Fruit fly (Drosophila melanogaster) whole organism, embryonic: ENCODE measurements around the gene CG44000.

Source experiments
- B-H2 ChIP-seq: fragments of 200-800 bp; sonication (Bioruptor generic); optimal IDR thresholded peaks from 2 replicates; lab custom pipeline; 2018; ENCODE audit warnings: missing biosample characterization, mild to moderate bottlenecking, missing genetic modification characterization
- CG11695 ChIP-seq: fragments of 200-800 bp; sonication (Bioruptor generic); IDR thresholded peaks from 3 replicates; pipeline ENCODE4 v1.3.6; 2022; ENCODE audit warnings: missing biosample characterization, missing genetic modification characterization
- CG12104 ChIP-seq: fragments of 200-800 bp; sonication (Bioruptor generic); optimal IDR thresholded peaks from 3 replicates; lab custom pipeline; 2016; ENCODE audit warnings: missing biosample characterization, missing genetic modification characterization
- CG15514 ChIP-seq: fragments of 200-800 bp; sonication (Bioruptor generic); optimal IDR thresholded peaks from 3 replicates; lab custom pipeline; 2017; ENCODE audit warnings: missing biosample characterization, missing genetic modification characterization, mild to moderate bottlenecking, moderate library complexity, missing genetic modification reagents
- CG1603 ChIP-seq: fragments of 200-800 bp; sonication (Bioruptor generic); optimal IDR thresholded peaks from 2 replicates; lab custom pipeline; 2019; ENCODE audit warnings: missing biosample characterization, mild to moderate bottlenecking, missing genetic modification characterization, moderate library complexity
- CG16779 ChIP-seq: fragments of 200-800 bp; sonication (Bioruptor generic); IDR thresholded peaks from 2 replicates; pipeline ENCODE4 v1.3.6; 2022; ENCODE audit warnings: missing biosample characterization, missing genetic modification characterization
- CG17568 ChIP-seq: fragments of 200-800 bp; sonication (Bioruptor generic); optimal IDR thresholded peaks from 2 replicates; lab custom pipeline; 2018; ENCODE audit warnings: missing biosample characterization, mild to moderate bottlenecking, missing genetic modification characterization, moderate library complexity
- CG18764 ChIP-seq: fragments of 200-800 bp; sonication (Bioruptor generic); optimal IDR thresholded peaks from 3 replicates; lab custom pipeline; 2016; ENCODE audit warnings: missing biosample characterization, missing genetic modification characterization
- CG2120 ChIP-seq: fragments of 200-800 bp; sonication (Bioruptor generic); optimal IDR thresholded peaks from 3 replicates; lab custom pipeline; 2016; ENCODE audit warnings: missing biosample characterization, missing genetic modification characterization
- CG2129 ChIP-seq: fragments of 200-800 bp; sonication (Bioruptor generic); IDR thresholded peaks from 2 replicates; pipeline ENCODE4 v1.3.6; 2022; ENCODE audit warnings: missing biosample characterization, missing genetic modification characterization; ENCODE audit not compliant: partially characterized antibody
- CG2199 ChIP-seq: fragments of 200-800 bp; sonication (Bioruptor generic); IDR thresholded peaks from 3 replicates; pipeline ENCODE4 v1.3.6; 2022; ENCODE audit warnings: missing biosample characterization, missing genetic modification characterization
- CG3065 ChIP-seq: fragments of 200-800 bp; sonication (Bioruptor generic); optimal IDR thresholded peaks from 2 replicates; lab custom pipeline; 2016; ENCODE audit warnings: missing biosample characterization, missing genetic modification characterization
- CG4328 ChIP-seq: fragments of 200-800 bp; sonication (Bioruptor generic); optimal IDR thresholded peaks from 3 replicates; lab custom pipeline; 2017; ENCODE audit warnings: missing biosample characterization, missing genetic modification reagents, missing genetic modification characterization
- CG4360 ChIP-seq: fragments of 200-800 bp; sonication (Bioruptor generic); IDR thresholded peaks from 2 replicates; pipeline ENCODE4 v1.3.6; 2022; ENCODE audit warnings: missing biosample characterization, missing genetic modification characterization
- CG5953 ChIP-seq: fragments of 200-800 bp; sonication (Bioruptor generic); IDR thresholded peaks from 2 replicates; pipeline ENCODE4 v1.3.6; 2022; ENCODE audit warnings: missing biosample characterization, missing genetic modification characterization
- CG6791 ChIP-seq: fragments of 200-800 bp; sonication (Bioruptor generic); IDR thresholded peaks from 3 replicates; pipeline ENCODE4 v1.3.6; 2022; ENCODE audit warnings: missing biosample characterization, missing genetic modification characterization; ENCODE audit not compliant: partially characterized antibody
- CG9727 ChIP-seq: fragments of 200-800 bp; sonication (Bioruptor generic); optimal IDR thresholded peaks from 3 replicates; lab custom pipeline; 2017; ENCODE audit warnings: missing biosample characterization, mild to moderate bottlenecking, missing genetic modification characterization
- CrebB ChIP-seq: fragments of 200-800 bp; sonication (Bioruptor generic); optimal IDR thresholded peaks from 3 replicates; lab custom pipeline; 2018; ENCODE audit warnings: missing biosample characterization, mild to moderate bottlenecking, missing genetic modification characterization
- D19B ChIP-seq: fragments of 200-800 bp; sonication (Bioruptor generic); optimal IDR thresholded peaks from 2 replicates; lab custom pipeline; 2017; ENCODE audit warnings: missing biosample characterization, mild to moderate bottlenecking, missing genetic modification characterization
- Deaf1 ChIP-seq: fragments of 200-800 bp; optimal IDR thresholded peaks from 3 replicates; lab custom pipeline; 2019; ENCODE audit warnings: missing biosample characterization, mild to moderate bottlenecking, missing genetic modification characterization, moderate library complexity
- Dref ChIP-seq: fragments of 200-800 bp; sonication (Bioruptor generic); IDR thresholded peaks from 2 replicates; pipeline ENCODE4 v1.3.6; 2022; ENCODE audit warnings: missing biosample characterization, missing genetic modification characterization
- Fer2 ChIP-seq: fragments of 200-800 bp; sonication (Bioruptor generic); optimal IDR thresholded peaks from 2 replicates; lab custom pipeline; 2018; ENCODE audit warnings: missing biosample characterization, mild to moderate bottlenecking, missing genetic modification characterization, moderate library complexity
- HHEX ChIP-seq: fragments of 200-800 bp; sonication (Bioruptor generic); optimal IDR thresholded peaks from 3 replicates; lab custom pipeline; 2017; ENCODE audit warnings: missing biosample characterization, mild to moderate bottlenecking, missing genetic modification characterization, missing genetic modification reagents
- HLHmδ ChIP-seq: fragments of 200-800 bp; sonication (Bioruptor generic); optimal IDR thresholded peaks from 2 replicates; lab custom pipeline; 2018; ENCODE audit warnings: missing biosample characterization, mild to moderate bottlenecking, missing genetic modification characterization, moderate library complexity
- Med ChIP-seq: fragments of 200-800 bp; sonication (Bioruptor generic); peaks from one replicate; lab custom pipeline; 2016; ENCODE audit warnings: missing biosample characterization, missing genetic modification characterization, mild to moderate bottlenecking, inconsistent platforms, moderate library complexity
- Myb ChIP-seq: fragments of 200-800 bp; sonication (Bioruptor generic); optimal IDR thresholded peaks from 2 replicates; lab custom pipeline; 2016; ENCODE audit warnings: missing biosample characterization, missing genetic modification characterization
- NC2β ChIP-seq: fragments of 200-800 bp; sonication (Bioruptor generic); optimal IDR thresholded peaks from 2 replicates; lab custom pipeline; 2016; ENCODE audit warnings: missing biosample characterization, missing genetic modification characterization
- Nf-YC ChIP-seq: fragments of 200-800 bp; optimal IDR thresholded peaks from 3 replicates; lab custom pipeline; 2019; ENCODE audit warnings: missing biosample characterization, mild to moderate bottlenecking, missing genetic modification characterization, moderate library complexity
- NfI ChIP-seq: fragments of 200-800 bp; sonication (Bioruptor generic); optimal IDR thresholded peaks from 3 replicates; lab custom pipeline; 2018; ENCODE audit warnings: missing biosample characterization, mild to moderate bottlenecking, missing genetic modification characterization, moderate library complexity
- Scr ChIP-seq: fragments of 200-800 bp; sonication (Bioruptor generic); IDR thresholded peaks from 2 replicates; pipeline ENCODE4 v1.3.6; 2022; ENCODE audit warnings: missing biosample characterization, missing genetic modification characterization; ENCODE audit not compliant: partially characterized antibody
- Spps ChIP-seq: fragments of 200-800 bp; sonication (Bioruptor generic); optimal IDR thresholded peaks from 2 replicates; lab custom pipeline; 2018; ENCODE audit warnings: missing biosample characterization, mild to moderate bottlenecking, missing genetic modification characterization
- ab ChIP-seq: fragments of 200-800 bp; sonication (Bioruptor generic); optimal IDR thresholded peaks from 2 replicates; lab custom pipeline; 2016; ENCODE audit warnings: missing biosample characterization, missing genetic modification characterization
- al ChIP-seq: fragments of 200-800 bp; sonication (Bioruptor generic); IDR thresholded peaks from 2 replicates; pipeline ENCODE4 v1.3.6; 2022; ENCODE audit warnings: missing biosample characterization, missing genetic modification characterization
- en ChIP-seq: fragments of 200-800 bp; sonication (Bioruptor generic); optimal IDR thresholded peaks from 2 replicates; lab custom pipeline; 2016; ENCODE audit warnings: missing biosample characterization, missing genetic modification characterization
- fd3F ChIP-seq: fragments of 200-800 bp; sonication (Bioruptor generic); optimal IDR thresholded peaks from 2 replicates; lab custom pipeline; 2018; ENCODE audit warnings: missing biosample characterization, mild to moderate bottlenecking, missing genetic modification characterization, moderate library complexity
- ftz-f1 ChIP-seq: fragments of 200-800 bp; sonication (Bioruptor generic); optimal IDR thresholded peaks from 2 replicates; lab custom pipeline; 2016; ENCODE audit warnings: missing biosample characterization, missing genetic modification characterization
- jing ChIP-seq: fragments of 200-800 bp; sonication (Bioruptor generic); optimal IDR thresholded peaks from 2 replicates; lab custom pipeline; 2018; ENCODE audit warnings: missing biosample characterization, mild to moderate bottlenecking, missing genetic modification characterization
- kni ChIP-seq: fragments of 200-800 bp; sonication (Bioruptor generic); optimal IDR thresholded peaks from 3 replicates; lab custom pipeline; 2017; ENCODE audit warnings: mild to moderate bottlenecking, missing biosample characterization, missing genetic modification reagents, missing genetic modification characterization
- mld ChIP-seq: fragments of 200-800 bp; sonication (Bioruptor generic); IDR thresholded peaks from 3 replicates; pipeline ENCODE4 v1.3.6; 2022; ENCODE audit warnings: missing biosample characterization, missing genetic modification characterization; ENCODE audit not compliant: partially characterized antibody
- org-1 ChIP-seq: fragments of 200-800 bp; sonication (Bioruptor generic); optimal IDR thresholded peaks from 2 replicates; lab custom pipeline; 2017; ENCODE audit warnings: missing biosample characterization, missing genetic modification characterization
- pita ChIP-seq: fragments of 200-800 bp; sonication (Bioruptor generic); optimal IDR thresholded peaks from 2 replicates; lab custom pipeline; 2017; ENCODE audit warnings: missing biosample characterization, mild to moderate bottlenecking, missing genetic modification characterization
- prd ChIP-seq, 3 experiments: fragments of >200 bp in 2 of 3; fragments of 200-800 bp in 1 of 3; sonication (Bioruptor generic) in 1 of 3; optimal IDR thresholded peaks in 2 of 3; IDR thresholded peaks in 1 of 3; 2 replicates in 2 of 3; 3 replicates in 1 of 3; pipeline versions ENCODE4 v1.3.6 to Lab custom; 2017 to 2022; ENCODE audit warnings: missing biosample characterization in 1 of 3, missing genetic modification characterization in 1 of 3
- pros ChIP-seq: fragments of 200-800 bp; sonication (Bioruptor generic); optimal IDR thresholded peaks from 3 replicates; lab custom pipeline; 2019; ENCODE audit warnings: missing biosample characterization, mild to moderate bottlenecking, missing genetic modification characterization, moderate library complexity
- row ChIP-seq: fragments of 200-800 bp; sonication (Bioruptor generic); IDR thresholded peaks from 3 replicates; pipeline ENCODE4 v1.3.6; 2022; ENCODE audit warnings: missing biosample characterization, missing genetic modification characterization
- schlank ChIP-seq: fragments of 200-800 bp; sonication (Bioruptor generic); optimal IDR thresholded peaks from 2 replicates; lab custom pipeline; 2018; ENCODE audit warnings: missing biosample characterization, mild to moderate bottlenecking, missing genetic modification characterization
- sens ChIP-seq: fragments of 200-800 bp; sonication (Bioruptor generic); peaks from one replicate; lab custom pipeline; 2016; ENCODE audit warnings: missing biosample characterization, missing genetic modification characterization
- slbo ChIP-seq: fragments of 200-800 bp; sonication (Bioruptor generic); IDR thresholded peaks from 2 replicates; pipeline ENCODE4 v1.3.6; 2022; ENCODE audit warnings: missing biosample characterization, missing genetic modification characterization
- wor ChIP-seq: fragments of 200-800 bp; sonication (Bioruptor generic); IDR thresholded peaks from 2 replicates; pipeline ENCODE4 v1.3.6; 2022; ENCODE audit warnings: missing biosample characterization, missing genetic modification characterization
- zen2 ChIP-seq: fragments of 200-800 bp; sonication (Bioruptor generic); IDR thresholded peaks from 3 replicates; pipeline ENCODE4 v1.3.6; 2022; ENCODE audit warnings: missing biosample characterization, missing genetic modification characterization; ENCODE audit not compliant: partially characterized antibody

Gene CG44000

DNA sequence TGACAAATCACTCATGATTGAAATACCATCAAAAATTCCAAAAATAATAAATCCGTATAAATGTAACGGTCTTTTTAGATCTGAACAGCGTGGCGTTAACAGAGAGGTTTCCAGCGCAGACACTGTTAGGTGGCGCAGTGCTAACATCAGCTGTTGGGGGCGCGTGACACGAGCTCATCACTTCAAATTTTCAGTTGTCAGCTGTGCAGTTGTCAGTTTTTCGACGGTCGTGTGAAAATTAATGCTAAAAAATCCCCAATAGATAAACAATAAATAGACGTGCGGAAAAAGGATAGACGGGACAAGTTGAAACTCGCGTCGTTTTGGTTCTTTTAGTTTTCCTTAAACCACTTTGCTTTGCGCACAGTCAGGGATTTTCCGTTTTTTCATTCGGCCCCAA lies 53.2 kb downstream of the CG44000 start, which contains the start of gene CG4230 (continued):
- no peak for TF ChIP-seq NC2β (GFP tag; lab: Kevin White, UChicago)
- peak; percentile 91 for TF ChIP-seq Myb (GFP tag; lab: Kevin White, UChicago)
- no peak for TF ChIP-seq CrebB (tag; lab: Kevin White, UChicago)
- TF ChIP-seq CG6791 (GFP tag; lab: Robert Waterston, UW) = peak; percentile 88
- peak; percentile 23; the same call in 1 of the 3 replicates for TF ChIP-seq row (GFP tag; lab: Robert Waterston, UW)
- TF ChIP-seq CG18764 (GFP tag; lab: Kevin White, UChicago) = no peak
- no peak for TF ChIP-seq Fer2 (tag; lab: Kevin White, UChicago)
- TF ChIP-seq CG2120 = no peak

DNA sequence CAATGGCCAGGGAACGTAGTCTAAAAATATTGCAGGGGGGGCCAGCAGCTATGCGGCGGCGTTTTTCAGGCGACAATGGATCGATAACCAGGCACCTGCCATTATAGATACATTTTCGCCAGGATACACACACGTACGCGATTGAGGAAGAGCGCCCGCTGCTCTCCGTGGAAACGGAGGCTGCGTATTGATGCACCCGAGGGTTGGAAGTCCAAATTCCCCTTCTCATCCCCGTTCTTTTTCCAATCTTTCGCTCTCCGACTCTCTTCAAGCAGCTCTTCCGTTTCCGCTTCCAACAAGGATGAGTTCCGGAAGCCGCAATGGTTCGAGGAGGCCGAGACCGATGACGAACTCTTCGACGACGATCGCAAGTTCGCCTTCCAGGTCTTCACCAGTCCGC lies 53.7 kb downstream of the CG44000 start:
- TF ChIP-seq ab (GFP tag; lab: Kevin White, UChicago) (no peak), CG2129 (GFP tag; lab: Robert Waterston, UW) (no peak), B-H2 (GFP tag; lab: Kevin White, UChicago) (peak; percentile 64), en (GFP tag; lab: Kevin White, UChicago) (no peak), org-1 (GFP tag; lab: Kevin White, UChicago) (no peak), jing (GFP tag; lab: Kevin White, UChicago) (no peak), prd (optimal IDR thresholded peaks at IDR 0.05; lab: Kevin White, UChicago) (no peak), prd (GFP tag; IDR thresholded peaks at IDR 0.05; lab: Robert Waterston, UW) (no peak), wor (no peak), Scr (no peak), HHEX (peak; percentile 58), CG1603 (tag; lab: Kevin White, UChicago) (no peak), CG2199 (GFP tag; lab: Robert Waterston, UW) (no peak), Med (GFP tag; lab: Kevin White, UChicago) (peak; percentile 80), fd3F (peak; percentile 8), CG4360 (0 out of 2 replicates have a peak, but pooled peaks have one; percentile 25), CG3065 (GFP tag; lab: Kevin White, UChicago) (no peak), NfI (GFP tag; lab: Kevin White, UChicago) (peak; percentile 40), CG12104 (GFP tag; lab: Kevin White, UChicago) (no peak), CG11695 (no peak), Spps (no peak), ftz-f1 (no peak), pita (no peak), sens (GFP tag; lab: Kevin White, UChicago) (no peak), al (GFP tag; lab: Robert Waterston, UW) (no peak), Dref (GFP tag; lab: Robert Waterston, UW) (no peak), kni (GFP tag; lab: Kevin White, UChicago) (peak; percentile 51), CG16779 (0 out of 2 replicates have a peak, but pooled peaks have one; percentile 41), mld (GFP tag; lab: Robert Waterston, UW) (no peak), pros (no peak), CG5953 (GFP tag; lab: Robert Waterston, UW) (no peak), CG15514 (GFP tag; lab: Kevin White, UChicago) (peak; percentile 82), zen2 (GFP tag; lab: Robert Waterston, UW) (no peak), CG4328 (GFP tag; lab: Kevin White, UChicago) (peak; percentile 70), HLHmδ (GFP tag; lab: Kevin White, UChicago) (peak; percentile 90), schlank (peak; percentile 65), CG9727 (GFP tag; lab: Kevin White, UChicago) (peak; percentile 9), slbo (GFP tag; lab: Robert Waterston, UW) (no peak), Deaf1 (tag; lab: Kevin White, UChicago) (peak; percentile 16), Nf-YC (tag; lab: Kevin White, UChicago) (no peak), CG17568 (GFP tag; lab: Kevin White, UChicago) (peak; percentile 24), D19B (GFP tag; lab: Kevin White, UChicago) (no peak)
